Fruit fly (Drosophila melanogaster): ENCODE measurements around the gene Spp.

Gene Spp

DNA sequence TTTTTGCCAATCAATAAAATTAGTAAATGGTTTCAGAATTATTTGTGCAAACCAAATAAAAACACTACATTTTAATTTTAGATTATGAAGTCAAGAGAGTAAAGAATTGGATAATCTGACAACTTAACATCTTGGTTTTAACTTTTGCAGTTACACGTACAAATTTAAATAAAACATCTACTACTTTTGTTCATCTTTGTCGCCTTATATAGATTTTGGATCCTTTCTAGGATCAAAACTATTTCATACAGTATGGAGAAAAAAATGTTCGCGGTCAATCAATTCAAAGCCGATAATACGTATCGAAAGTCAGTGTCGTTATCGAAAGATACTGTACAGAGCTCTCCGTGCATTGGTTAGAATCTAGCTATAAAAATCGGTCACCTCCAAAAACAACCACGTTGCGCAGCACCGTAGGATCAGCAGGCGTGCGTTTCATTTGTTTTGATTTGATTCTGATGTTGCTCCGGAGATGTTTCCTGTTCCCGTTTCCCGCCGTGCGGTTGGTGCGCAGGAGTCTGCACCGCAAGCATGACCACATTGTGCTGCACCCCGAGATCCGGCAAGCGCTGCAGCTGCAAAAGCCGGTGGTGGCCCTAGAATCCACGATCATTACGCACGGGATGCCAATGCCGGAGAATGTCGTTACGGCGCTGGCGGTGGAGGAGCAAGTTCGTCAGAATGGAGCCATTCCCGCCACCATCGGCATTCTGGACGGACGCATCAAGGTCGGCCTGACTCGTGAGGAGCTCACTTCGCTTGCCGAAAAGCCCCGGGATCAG is 19.5 kb upstream of the Spp start, which contains the start of the genes uncNacbeta and CG2794 (continued):
- TF ChIP-seq CG7372 (GFP tag; IDR thresholded peaks at IDR 0.05) = no peak
- no peak for TF ChIP-seq NC2β (GFP tag; optimal IDR thresholded peaks at IDR 0.05)
- TF ChIP-seq tna (GFP tag; IDR thresholded peaks at IDR 0.05; ENCODE audit: partially characterized antibody) = peak; percentile 83
- TF ChIP-seq CG33557 (GFP tag; optimal IDR thresholded peaks at IDR 0.05) = no peak
- no peak for TF ChIP-seq Hr3 (GFP tag; optimal IDR thresholded peaks at IDR 0.05)
- no peak for TF ChIP-seq dan (GFP tag; IDR thresholded peaks at IDR 0.05)
- no peak for TF ChIP-seq CG1233 (GFP tag; optimal IDR thresholded peaks at IDR 0.05)
- TF ChIP-seq Camta (GFP tag; optimal IDR thresholded peaks at IDR 0.05) = no peak
- TF ChIP-seq CG6791 (GFP tag; IDR thresholded peaks at IDR 0.05; ENCODE audit: partially characterized antibody) = peak; percentile 71; the same call in 2 of the 3 replicates
- TF ChIP-seq Dll (GFP tag; IDR thresholded peaks at IDR 0.05; ENCODE audit: partially characterized antibody) = peak; percentile 73
- no peak for TF ChIP-seq NfI (GFP tag; optimal IDR thresholded peaks at IDR 0.05)
- no peak for TF ChIP-seq CG8944 (GFP tag; optimal IDR thresholded peaks at IDR 0.05)
- no peak for TF ChIP-seq Max (GFP tag; optimal IDR thresholded peaks at IDR 0.05)
- TF ChIP-seq danr (GFP tag; IDR thresholded peaks at IDR 0.05) = no peak
- peak; percentile 68; the same call in 2 of the 3 replicates for TF ChIP-seq Doc3 (GFP tag; IDR thresholded peaks at IDR 0.05; ENCODE audit: partially characterized antibody)
- TF ChIP-seq CG16779 (GFP tag; IDR thresholded peaks at IDR 0.05) = no peak
- no peak for TF ChIP-seq tx (GFP tag; optimal IDR thresholded peaks at IDR 0.05)
- TF ChIP-seq ase (GFP tag; IDR thresholded peaks at IDR 0.05) = no peak
- no peak for TF ChIP-seq CG1832 (GFP tag; optimal IDR thresholded peaks at IDR 0.05)
- no peak for TF ChIP-seq CG6689 (GFP tag; IDR thresholded peaks at IDR 0.05)
- TF ChIP-seq cwo (GFP tag; optimal IDR thresholded peaks at IDR 0.05) = no peak
- TF ChIP-seq CG6272 (GFP tag; IDR thresholded peaks at IDR 0.05) = 0 out of 2 replicates have a peak, but pooled peaks have one; percentile 22
- no peak for TF ChIP-seq run (tag; optimal IDR thresholded peaks at IDR 0.05)
- no peak for TF ChIP-seq en (GFP tag; optimal IDR thresholded peaks at IDR 0.05)
- TF ChIP-seq fd3F (GFP tag; optimal IDR thresholded peaks at IDR 0.05) = no peak
- no peak for TF ChIP-seq abd-A (tag; optimal IDR thresholded peaks at IDR 0.05)
- no peak for TF ChIP-seq Neu2 (GFP tag; optimal IDR thresholded peaks at IDR 0.05; ENCODE audit: borderline replicate concordance)
- TF ChIP-seq CG7839 (tag; optimal IDR thresholded peaks at IDR 0.05) = no peak
- TF ChIP-seq CG2202 (tag; optimal IDR thresholded peaks at IDR 0.05) = no peak
- peak; percentile 61 for TF ChIP-seq vnd (GFP tag; IDR thresholded peaks at IDR 0.05; ENCODE audit: partially characterized antibody)
- TF ChIP-seq lov (optimal IDR thresholded peaks at IDR 0.05) = no peak
- 0 out of 3 replicates have a peak, but pooled peaks have one; percentile 18 for TF ChIP-seq lov (GFP tag; IDR thresholded peaks at IDR 0.05)
- peak; percentile 25 for TF ChIP-seq CoRest (tag; optimal IDR thresholded peaks at IDR 0.05)
- no peak for TF ChIP-seq Asciz (GFP tag; optimal IDR thresholded peaks at IDR 0.05)
- no peak for TF ChIP-seq tup (GFP tag; optimal IDR thresholded peaks at IDR 0.05)
- peak; percentile 47; the same call in 1 of the 3 replicates for TF ChIP-seq knrl (GFP tag; IDR thresholded peaks at IDR 0.05; ENCODE audit: partially characterized antibody)
- no peak for TF ChIP-seq slou (GFP tag; optimal IDR thresholded peaks at IDR 0.05)
- 0 out of 2 replicates have a peak, but pooled peaks have one; percentile 11 for TF ChIP-seq Atf6 (GFP tag; IDR thresholded peaks at IDR 0.05)
- no peak for TF ChIP-seq bowl (GFP tag; IDR thresholded peaks at IDR 0.05)
- no peak for TF ChIP-seq wor (GFP tag; IDR thresholded peaks at IDR 0.05)
- TF ChIP-seq CG14667 (GFP tag; IDR thresholded peaks at IDR 0.05) = no peak
- TF ChIP-seq hb (GFP tag; IDR thresholded peaks at IDR 0.05; ENCODE audit: partially characterized antibody) = peak; percentile 74; the same call in 2 of the 3 replicates
- no peak for TF ChIP-seq CG14965 (GFP tag; optimal IDR thresholded peaks at IDR 0.05; ENCODE audit: borderline replicate concordance)
- TF ChIP-seq HmgD (GFP tag; optimal IDR thresholded peaks at IDR 0.05) = peak; percentile 57
- TF ChIP-seq chinmo (GFP tag; IDR thresholded peaks at IDR 0.05; ENCODE audit: partially characterized antibody) = peak; percentile 71; the same call in 2 of the 4 replicates
- TF ChIP-seq Dref (GFP tag; IDR thresholded peaks at IDR 0.05) = peak; percentile 97
- TF ChIP-seq CG17829 (tag; optimal IDR thresholded peaks at IDR 0.05) = peak; percentile 16
- TF ChIP-seq gsb-n (tag; optimal IDR thresholded peaks at IDR 0.05) = no peak

All from whole organism, embryonic.